Worm (Caenorhabditis elegans): ENCODE data around the gene znf-706.

ce11 chrIV:9116452-9116851 is 20.4 kb upstream of the znf-706 start:
- TF ChIP-seq ztf-4 (tag; optimal IDR thresholded peaks at IDR 0.05) (no peak), nhr-237 (tag; optimal IDR thresholded peaks at IDR 0.05) (no peak), fos-1 (tag; optimal IDR thresholded peaks at IDR 0.05) (no peak), unc-62 (GFP tag; optimal IDR thresholded peaks at IDR 0.05) (no peak), nhr-11 (tag; optimal IDR thresholded peaks at IDR 0.05) (no peak), mdl-1 (tag; optimal IDR thresholded peaks at IDR 0.05) (no peak), nhr-77 (tag; optimal IDR thresholded peaks at IDR 0.05) (no peak), lin-39 (tag; optimal IDR thresholded peaks at IDR 0.05) (no peak), tbx-2 (tag; optimal IDR thresholded peaks at IDR 0.05) (no peak), ceh-9 (tag; optimal IDR thresholded peaks at IDR 0.05) (no peak)
